Worm (Caenorhabditis elegans) whole organism, early embryonic: Measurements from ENCODE around the gene C06A1.6.

Source experiments
- B0310.2 ChIP-seq: sonication (generic microtip); optimal IDR thresholded peaks from 2 replicates; lab custom pipeline; 2016; ENCODE audit warnings: mild to moderate bottlenecking, missing genetic modification characterization, missing compliant biosample characterization
- ama-1 ChIP-seq: fragments of 150-350 bp; optimal IDR thresholded peaks from 2 replicates; lab custom pipeline; 2014
- flt-1 ChIP-seq: fragments of 200-800 bp; sonication (Bioruptor generic); IDR thresholded peaks from 2 replicates; pipeline ENCODE4 v1.3.6; 2022; ENCODE audit warnings: missing genetic modification characterization, missing compliant biosample characterization
- hnd-1 ChIP-seq: sonication (generic microtip); optimal IDR thresholded peaks from 2 replicates; lab custom pipeline; 2016; ENCODE audit warnings: missing genetic modification characterization, missing compliant biosample characterization
- tra-4 ChIP-seq: sonication (generic microtip); optimal IDR thresholded peaks from 2 replicates; lab custom pipeline; 2017; ENCODE audit warnings: missing genetic modification characterization, missing compliant biosample characterization

- TF ChIP-seq hnd-1 (tag; lab: Kevin White, UChicago): no peak
- no peak for TF ChIP-seq ama-1 (lab: Kevin White, UChicago)
- TF ChIP-seq tra-4 (tag; lab: Kevin White, UChicago): no peak
- no peak for TF ChIP-seq B0310.2 (tag; lab: Kevin White, UChicago)
- no peak for TF ChIP-seq flt-1
Observed at ce11 chrII:10550872-10551647, 13.4 kb downstream of the C06A1.6 start.
